Fruit fly (Drosophila melanogaster): Measurements from ENCODE around the gene CG9743.

CG9743 gene

dm6 chr3R:30202898-30203103 lies at the start of gene CG9743:
TSS of gene CG9743 (minus strand) at chr3R:30202998.
- peak; percentile 24; the same call in 1 of the 2 replicates for TF ChIP-seq CG13287 (GFP tag; IDR thresholded peaks at IDR 0.05; ENCODE audit: partially characterized antibody)
- 0 out of 2 replicates have a peak, but pooled peaks have one; percentile 21 for TF ChIP-seq sna (GFP tag; IDR thresholded peaks at IDR 0.05; ENCODE audit: partially characterized antibody)
- peak; percentile 34 for TF ChIP-seq Bgb (GFP tag; IDR thresholded peaks at IDR 0.05; ENCODE audit: partially characterized antibody)
- no peak for TF ChIP-seq NC2β (GFP tag; optimal IDR thresholded peaks at IDR 0.05)
- TF ChIP-seq unc-4 (GFP tag; IDR thresholded peaks at IDR 0.05; ENCODE audit: partially characterized antibody): peak; percentile 23; the same call in 1 of the 2 replicates
- peak; percentile 38; the same call in 1 of the 2 replicates for TF ChIP-seq bbx (GFP tag; IDR thresholded peaks at IDR 0.05; ENCODE audit: partially characterized antibody)
- TF ChIP-seq Six4 (GFP tag; optimal IDR thresholded peaks at IDR 0.05): no peak
- peak; percentile 35 for TF ChIP-seq Jarid2 (GFP tag; optimal IDR thresholded peaks at IDR 0.05)
- peak in 1 of 2 experiments; percentile 6 for TF ChIP-seq Trl (optimal IDR thresholded peaks at IDR 0.05)
- TF ChIP-seq Trl (GFP tag; optimal IDR thresholded peaks at IDR 0.05): no peak
- no peak for TF ChIP-seq CG12744 (GFP tag; optimal IDR thresholded peaks at IDR 0.05)
- 0 out of 2 replicates have a peak, but pooled peaks have one; percentile 5 for TF ChIP-seq CG42726 (GFP tag; IDR thresholded peaks at IDR 0.05; ENCODE audit: partially characterized antibody)
- TF ChIP-seq pb (GFP tag; optimal IDR thresholded peaks at IDR 0.05): no peak
- no peak for TF ChIP-seq row (GFP tag; IDR thresholded peaks at IDR 0.05)
- TF ChIP-seq CG6791 (GFP tag; IDR thresholded peaks at IDR 0.05; ENCODE audit: partially characterized antibody): peak; percentile 9; the same call in 1 of the 3 replicates
- TF ChIP-seq hb (GFP tag; IDR thresholded peaks at IDR 0.05; ENCODE audit: partially characterized antibody): 0 out of 3 replicates have a peak, but pooled peaks have one; percentile 15

DNA sequence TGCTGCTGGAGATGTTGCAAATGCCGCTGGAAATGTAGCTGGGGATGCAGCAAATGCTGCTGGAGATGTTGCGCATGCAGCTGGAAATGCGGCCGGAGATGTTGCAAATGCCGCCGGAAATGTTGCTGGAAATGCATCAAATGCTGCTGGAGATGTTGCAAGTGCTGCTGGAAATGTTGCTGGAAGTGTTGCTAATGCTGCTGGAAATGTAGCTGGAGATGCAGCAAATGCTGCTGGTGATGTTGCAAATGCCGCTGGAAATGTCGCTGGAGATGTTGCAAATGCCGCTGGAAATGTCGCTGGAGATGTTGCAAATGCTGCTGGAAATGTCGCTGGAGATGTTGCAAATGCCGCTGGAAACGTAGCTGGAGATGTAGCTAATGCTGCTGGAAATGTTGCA lies 49.5 kb upstream of the CG9743 start:
- TF ChIP-seq Lpt (GFP tag; optimal IDR thresholded peaks at IDR 0.05) (no peak), CG10209 (GFP tag; optimal IDR thresholded peaks at IDR 0.05) (no peak), CG6272 (GFP tag; IDR thresholded peaks at IDR 0.05) (no peak), wek (GFP tag; optimal IDR thresholded peaks at IDR 0.05) (no peak), pita (GFP tag; optimal IDR thresholded peaks at IDR 0.05) (no peak), ems (GFP tag; optimal IDR thresholded peaks at IDR 0.05) (no peak), CG17359 (tag; optimal IDR thresholded peaks at IDR 0.05) (no peak), CG11504 (tag; optimal IDR thresholded peaks at IDR 0.05) (peak; percentile 94), pan (optimal IDR thresholded peaks at IDR 0.05) (no peak), pan (GFP tag; optimal IDR thresholded peaks at IDR 0.05 in 1 of 2, IDR thresholded peaks at IDR 0.05 in 1 of 2) (no peak), sob (GFP tag; IDR thresholded peaks at IDR 0.05) (no peak), CG9817 (tag; optimal IDR thresholded peaks at IDR 0.05) (no peak), ap (GFP tag; IDR thresholded peaks at IDR 0.05) (no peak), CG1529 (GFP tag; optimal IDR thresholded peaks at IDR 0.05) (peak; percentile 75), inv (GFP tag; IDR thresholded peaks at IDR 0.05; ENCODE audit: partially characterized antibody) (no peak)

DNA sequence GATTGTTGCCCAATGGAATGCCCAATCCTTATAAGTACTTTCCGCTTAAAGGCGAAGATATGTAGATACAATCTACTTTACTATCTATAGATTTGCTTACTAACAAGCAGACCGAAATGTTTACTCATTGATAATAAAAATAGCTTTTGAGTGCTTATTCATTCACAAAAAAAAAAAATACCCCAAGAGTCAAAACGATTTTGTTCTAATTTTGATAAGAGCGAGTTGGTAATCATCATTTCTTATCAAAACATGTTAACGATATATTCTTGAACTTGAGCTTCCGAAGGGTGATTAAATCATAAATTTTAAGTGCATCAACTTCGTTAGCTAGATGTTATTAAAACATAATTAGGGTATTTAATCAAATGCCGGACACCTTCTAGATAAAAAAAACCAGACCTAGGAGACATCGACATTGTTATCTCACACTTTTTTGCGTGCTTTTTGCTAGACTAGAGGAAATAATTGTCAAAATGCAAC lies 47.7 kb upstream of the CG9743 start, which contains the start of gene CG9682:
TSS of gene CG9682 (plus strand) at position 433 of the 483 bp plus-strand sequence.
- TF ChIP-seq sug (tag; optimal IDR thresholded peaks at IDR 0.05) (peak; percentile 53), Stat92E (GFP tag; optimal IDR thresholded peaks at IDR 0.05) (no peak), grn (GFP tag; optimal IDR thresholded peaks at IDR 0.05) (peak; percentile 47), Camta (GFP tag; optimal IDR thresholded peaks at IDR 0.05) (no peak), sd (tag; optimal IDR thresholded peaks at IDR 0.05) (peak; percentile 2), CG42726 (GFP tag; IDR thresholded peaks at IDR 0.05; ENCODE audit: partially characterized antibody) (no peak), H2.0 (GFP tag; IDR thresholded peaks at IDR 0.05) (no peak), lab (GFP tag; optimal IDR thresholded peaks at IDR 0.05) (peak; percentile 46), klu (GFP tag; IDR thresholded peaks at IDR 0.05) (no peak), exex (tag; optimal IDR thresholded peaks at IDR 0.05) (peak; percentile 57)

Data from whole organism, embryonic.